Worm (Caenorhabditis elegans) whole organism, mixed stage, embryonic: ENCODE results near the gene rnr-2.

Experiments used
- M03D4.4 ChIP-seq: sonication (generic microtip); optimal IDR thresholded peaks from 2 replicates; lab custom pipeline; 2017; ENCODE audit warnings: mild to moderate bottlenecking, missing genetic modification characterization, missing compliant biosample characterization
- bed-3 ChIP-seq: fragments of 200-800 bp; sonication (Bioruptor generic); optimal IDR thresholded peaks from 3 replicates; lab custom pipeline; 2018; ENCODE audit warnings: mild to moderate bottlenecking, missing genetic modification characterization, moderate library complexity, missing compliant biosample characterization
- blmp-1 ChIP-seq: fragments of 150-350 bp; optimal IDR thresholded peaks from 2 replicates; lab custom pipeline; 2014; ENCODE audit warnings: missing biosample characterization, missing genetic modification characterization
- ceh-43 ChIP-seq: fragments of 200-800 bp; sonication (Bioruptor generic); optimal IDR thresholded peaks from 2 replicates; lab custom pipeline; 2018; ENCODE audit warnings: mild to moderate bottlenecking, missing genetic modification characterization, moderate library complexity, missing compliant biosample characterization
- ceh-83 ChIP-seq: fragments of 200-800 bp; sonication (Bioruptor generic); optimal IDR thresholded peaks from 2 replicates; lab custom pipeline; 2018; ENCODE audit warnings: mild to moderate bottlenecking, missing genetic modification characterization, missing compliant biosample characterization
- ces-1 ChIP-seq: fragments of 150-350 bp; optimal IDR thresholded peaks from 2 replicates; lab custom pipeline; 2014; ENCODE audit warnings: missing biosample characterization, missing genetic modification reagents, missing genetic modification characterization
- drap-1 ChIP-seq: fragments of 200-800 bp; sonication (Bioruptor generic); optimal IDR thresholded peaks from 3 replicates; lab custom pipeline; 2018; ENCODE audit warnings: mild to moderate bottlenecking, missing genetic modification characterization, missing compliant biosample characterization
- elt-1 ChIP-seq: sonication (generic microtip); optimal IDR thresholded peaks from 2 replicates; lab custom pipeline; 2017; ENCODE audit warnings: missing genetic modification characterization, mild to moderate bottlenecking, missing compliant biosample characterization, antibody characterized with exemption, moderate library complexity, borderline replicate concordance; ENCODE audit not compliant: insufficient read depth
- elt-3 ChIP-seq: fragments of 150-350 bp; optimal IDR thresholded peaks from 2 replicates; lab custom pipeline; 2014; ENCODE audit warnings: missing biosample characterization, missing genetic modification characterization
- ham-2 ChIP-seq: fragments of 200-800 bp; sonication (Bioruptor generic); optimal IDR thresholded peaks from 2 replicates; lab custom pipeline; 2018; ENCODE audit warnings: mild to moderate bottlenecking, missing genetic modification characterization, missing compliant biosample characterization
- hlh-1 ChIP-seq: fragments of 150-350 bp; optimal IDR thresholded peaks from 2 replicates; lab custom pipeline; 2014; ENCODE audit warnings: missing biosample characterization, missing genetic modification reagents, missing genetic modification characterization
- lin-13 ChIP-seq: fragments of 150-350 bp; optimal IDR thresholded peaks from 2 replicates; lab custom pipeline; 2014; ENCODE audit warnings: missing biosample characterization, missing genetic modification characterization
- lin-32 ChIP-seq: fragments of 200-800 bp; sonication (Bioruptor generic); optimal IDR thresholded peaks from 2 replicates; lab custom pipeline; 2018; ENCODE audit warnings: mild to moderate bottlenecking, missing genetic modification characterization, missing compliant biosample characterization
- mab-5 ChIP-seq: fragments of 150-350 bp; optimal IDR thresholded peaks from 2 replicates; lab custom pipeline; 2014; ENCODE audit warnings: missing biosample characterization, missing genetic modification characterization
- mls-2 ChIP-seq: sonication (generic microtip); optimal IDR thresholded peaks from 2 replicates; lab custom pipeline; 2016; ENCODE audit warnings: mild to moderate bottlenecking, missing genetic modification characterization, moderate library complexity, missing compliant biosample characterization
- nhr-12 ChIP-seq: fragments of 150-350 bp; optimal IDR thresholded peaks from 2 replicates; lab custom pipeline; 2014; ENCODE audit warnings: missing biosample characterization, missing genetic modification characterization
- nhr-2 ChIP-seq: fragments of 150-350 bp; optimal IDR thresholded peaks from 2 replicates; lab custom pipeline; 2014; ENCODE audit warnings: missing biosample characterization, missing genetic modification characterization
- nhr-237 ChIP-seq: fragments of 150-350 bp; optimal IDR thresholded peaks from 2 replicates; lab custom pipeline; 2014; ENCODE audit warnings: missing biosample characterization, missing genetic modification characterization
- nhr-28 ChIP-seq: fragments of 150-350 bp; optimal IDR thresholded peaks from 2 replicates; lab custom pipeline; 2014; ENCODE audit warnings: missing biosample characterization, missing genetic modification characterization
- nhr-76 ChIP-seq: sonication (generic microtip); optimal IDR thresholded peaks from 2 replicates; lab custom pipeline; 2017; ENCODE audit warnings: missing biosample characterization, missing genetic modification characterization
- pha-4 ChIP-seq: fragments of 150-350 bp; optimal IDR thresholded peaks from 2 replicates; lab custom pipeline; 2018; ENCODE audit warnings: missing biosample characterization, missing genetic modification reagents, missing genetic modification characterization
- sem-2 ChIP-seq: fragments of 200-800 bp; sonication (Bioruptor generic); optimal IDR thresholded peaks from 2 replicates; lab custom pipeline; 2018; ENCODE audit warnings: mild to moderate bottlenecking, missing genetic modification characterization, missing compliant biosample characterization
- snpc-4 ChIP-seq: fragments of 150-350 bp; optimal IDR thresholded peaks from 2 replicates; lab custom pipeline; 2014; ENCODE audit warnings: missing biosample characterization, missing genetic modification characterization
- sptf-1 ChIP-seq: sonication (generic microtip); optimal IDR thresholded peaks from 2 replicates; lab custom pipeline; 2017; ENCODE audit warnings: mild to moderate bottlenecking, missing genetic modification characterization, moderate library complexity, missing compliant biosample characterization
- tbx-8 ChIP-seq: fragments of 200-800 bp; sonication (Bioruptor generic); optimal IDR thresholded peaks from 2 replicates; lab custom pipeline; 2018; ENCODE audit warnings: mild to moderate bottlenecking, missing genetic modification characterization, moderate library complexity, missing compliant biosample characterization
- unc-120 ChIP-seq: sonication (generic microtip); optimal IDR thresholded peaks from 2 replicates; lab custom pipeline; 2017; ENCODE audit warnings: missing genetic modification characterization, missing compliant biosample characterization; ENCODE audit not compliant: poor library complexity, severe bottlenecking
- unc-39 ChIP-seq: fragments of 150-350 bp; optimal IDR thresholded peaks from 2 replicates; lab custom pipeline; 2014; ENCODE audit warnings: missing biosample characterization, missing genetic modification characterization
- zip-8 ChIP-seq: fragments of 150-350 bp; optimal IDR thresholded peaks from 2 replicates; lab custom pipeline; 2014; ENCODE audit warnings: missing biosample characterization, missing genetic modification characterization

The rnr-2 gene

ce11 chrIII:4087064-4087463 is 7.7 kb downstream of the rnr-2 start:
- TF ChIP-seq pha-4 (tag; lab: Kevin White, UChicago) = no peak
- no peak for TF ChIP-seq sem-2
- no peak for TF ChIP-seq tbx-8
- no peak for TF ChIP-seq nhr-12 (tag; lab: Kevin White, UChicago)
- no peak for TF ChIP-seq ceh-43 (GFP tag; lab: Kevin White, UChicago)
- TF ChIP-seq nhr-237 = no peak
- no peak for TF ChIP-seq bed-3 (GFP tag; lab: Kevin White, UChicago)
- TF ChIP-seq elt-1 (tag; lab: Kevin White, UChicago) = no peak
- no peak for TF ChIP-seq lin-32 (GFP tag; lab: Kevin White, UChicago)
- no peak for TF ChIP-seq mls-2 (tag; lab: Kevin White, UChicago)

- TF ChIP-seq hlh-1 (tag; lab: Kevin White, UChicago) (no peak), ceh-83 (no peak), ham-2 (no peak), M03D4.4 (tag; lab: Kevin White, UChicago) (no peak), sptf-1 (no peak), nhr-28 (no peak)
These were observed 8.2 kb downstream of the rnr-2 start, which contains the start of gene kin-19 for ce11 chrIII:4086536-4086935. kin-19 (minus strand) TSS chrIII:4086636.

- TF ChIP-seq lin-32 (GFP tag; lab: Kevin White, UChicago) (no peak), sem-2 (no peak)
- TF ChIP-seq, all 35 proteins: peak for 0
These were observed 9.1 kb downstream of the rnr-2 start for ce11 chrIII:4085657-4086056.

- TF ChIP-seq nhr-2 (tag; lab: Kevin White, UChicago) = no peak
- no peak for TF ChIP-seq drap-1 (GFP tag; lab: Kevin White, UChicago)
- no peak for TF ChIP-seq nhr-76 (tag; lab: Kevin White, UChicago)
- TF ChIP-seq ham-2 = no peak
- TF ChIP-seq elt-1 (tag; lab: Kevin White, UChicago) = no peak
- TF ChIP-seq sem-2 = no peak
- no peak for TF ChIP-seq mab-5 (tag; lab: Kevin White, UChicago)
- no peak for TF ChIP-seq hlh-1 (tag; lab: Kevin White, UChicago)
- TF ChIP-seq bed-3 (GFP tag; lab: Kevin White, UChicago) = no peak
- no peak for TF ChIP-seq nhr-237
- no peak for TF ChIP-seq tbx-8
- TF ChIP-seq ceh-83 = no peak
- no peak for TF ChIP-seq lin-13
- TF ChIP-seq ceh-43 (GFP tag; lab: Kevin White, UChicago) = no peak
- TF ChIP-seq unc-120 (tag; lab: Kevin White, UChicago) = no peak
- TF ChIP-seq, all 35 proteins: peak for 0
These were observed 11.3 kb downstream of the rnr-2 start for ce11 chrIII:4083429-4083828.

ce11 chrIII:4070239-4070638 is 24.5 kb downstream of the rnr-2 start:
- TF ChIP-seq bed-3 (GFP tag; lab: Kevin White, UChicago) = no peak
- peak; percentile 96 for TF ChIP-seq ces-1 (GFP tag; lab: Kevin White, UChicago)
- TF ChIP-seq blmp-1 = no peak
- no peak for TF ChIP-seq ceh-83
- TF ChIP-seq sptf-1 = no peak
- no peak for TF ChIP-seq snpc-4
- no peak for TF ChIP-seq nhr-237

ce11 chrIII:4068120-4068519 is 26.6 kb downstream of the rnr-2 start:
- TF ChIP-seq pha-4 (tag; lab: Kevin White, UChicago) = no peak
- TF ChIP-seq zip-8 (tag; lab: Kevin White, UChicago) = no peak

- TF ChIP-seq ces-1 (GFP tag; lab: Kevin White, UChicago) = peak; percentile 23
- TF ChIP-seq unc-39 = no peak
- TF ChIP-seq hlh-1 (tag; lab: Kevin White, UChicago) = no peak
- TF ChIP-seq M03D4.4 (tag; lab: Kevin White, UChicago) = no peak
- no peak for TF ChIP-seq elt-3
- no peak for TF ChIP-seq drap-1 (GFP tag; lab: Kevin White, UChicago)
These were observed 28.4 kb downstream of the rnr-2 start, which contains the start of gene unc-79 for ce11 chrIII:4066333-4066732. unc-79 (plus strand) TSS chrIII:4066633.
